Fruit fly (Drosophila melanogaster): Measurements from ENCODE around the gene CG11581.

- no peak for TF ChIP-seq EcR (GFP tag; optimal IDR thresholded peaks at IDR 0.05)
- no peak for TF ChIP-seq usp (GFP tag; optimal IDR thresholded peaks at IDR 0.05)
Measured at dm6 chrX:14221995-14222394, 45.3 kb downstream of the CG11581 start.
